Fruit fly (Drosophila melanogaster): Measurements from ENCODE around the gene ras.
A peak's percentile ranks its signal among the peaks of the same experiment; 100 is the strongest.

ras gene

dm6 chrX:10744315-10744767 is at the start of gene ras (continued):
- TF ChIP-seq CG8388 (GFP tag; optimal IDR thresholded peaks at IDR 0.05) (no peak), CG6854 (GFP tag; optimal IDR thresholded peaks at IDR 0.05) (no peak), crp (GFP tag; optimal IDR thresholded peaks at IDR 0.05) (no peak), CG14050 (GFP tag; IDR thresholded peaks at IDR 0.05) (no peak), kni (GFP tag; optimal IDR thresholded peaks at IDR 0.05) (no peak), CG12155 (GFP tag; optimal IDR thresholded peaks at IDR 0.05) (no peak), pnt (GFP tag; optimal IDR thresholded peaks at IDR 0.05) (no peak), wek (GFP tag; optimal IDR thresholded peaks at IDR 0.05) (no peak), CG10565 (GFP tag; optimal IDR thresholded peaks at IDR 0.05) (no peak), Hsf (GFP tag; optimal IDR thresholded peaks at IDR 0.05) (peak; percentile 5), fu2 (GFP tag; optimal IDR thresholded peaks at IDR 0.05) (no peak), Dip3 (GFP tag; optimal IDR thresholded peaks at IDR 0.05) (no peak), kah (GFP tag; optimal IDR thresholded peaks at IDR 0.05) (no peak), fd96Cb (tag; optimal IDR thresholded peaks at IDR 0.05) (no peak), CG3995 (GFP tag; optimal IDR thresholded peaks at IDR 0.05) (no peak), Taf1 (GFP tag; IDR thresholded peaks at IDR 0.05) (no peak), gsb (GFP tag; IDR thresholded peaks at IDR 0.05) (no peak), CG12744 (GFP tag; optimal IDR thresholded peaks at IDR 0.05) (no peak), Fer1 (GFP tag; optimal IDR thresholded peaks at IDR 0.05) (no peak), zfh1 (GFP tag; IDR thresholded peaks at IDR 0.05) (no peak), Kr (GFP tag; optimal IDR thresholded peaks at IDR 0.05) (peak; percentile 5), Sry-δ (GFP tag; optimal IDR thresholded peaks at IDR 0.05) (no peak), dpn (GFP tag; optimal IDR thresholded peaks at IDR 0.05) (no peak), p53 (GFP tag; optimal IDR thresholded peaks at IDR 0.05) (no peak), eyg (GFP tag; optimal IDR thresholded peaks at IDR 0.05) (no peak), CG14710 (tag; optimal IDR thresholded peaks at IDR 0.05) (no peak), CG8281 (tag; optimal IDR thresholded peaks at IDR 0.05) (peak; percentile 18), trem (tag; optimal IDR thresholded peaks at IDR 0.05) (no peak), MBD-R2 (GFP tag; IDR thresholded peaks at IDR 0.05) (no peak; the same call in 1 of the 2 replicates), dmrt99B (tag; optimal IDR thresholded peaks at IDR 0.05) (no peak), CG7839 (tag; optimal IDR thresholded peaks at IDR 0.05) (no peak), Dad (GFP tag; optimal IDR thresholded peaks at IDR 0.05) (no peak), esg (GFP tag; conservative IDR thresholded peaks at IDR 0.05) (no peak), CG14965 (GFP tag; optimal IDR thresholded peaks at IDR 0.05; ENCODE audit: borderline replicate concordance) (no peak), CG4404 (GFP tag; IDR thresholded peaks at IDR 0.05) (no peak), tx (GFP tag; optimal IDR thresholded peaks at IDR 0.05) (no peak), CG2116 (GFP tag; optimal IDR thresholded peaks at IDR 0.05) (no peak), zfh2 (GFP tag; optimal IDR thresholded peaks at IDR 0.05) (no peak), CG6813 (GFP tag; optimal IDR thresholded peaks at IDR 0.05) (no peak), CG3065 (GFP tag; optimal IDR thresholded peaks at IDR 0.05) (no peak), CG1529 (GFP tag; optimal IDR thresholded peaks at IDR 0.05) (no peak), ap (GFP tag; IDR thresholded peaks at IDR 0.05) (no peak), klu (GFP tag; IDR thresholded peaks at IDR 0.05) (0 out of 2 replicates have a peak, but pooled peaks have one; percentile 26), NC2β (GFP tag; optimal IDR thresholded peaks at IDR 0.05) (no peak), CG14441 (GFP tag; IDR thresholded peaks at IDR 0.05) (no peak), ranshi (GFP tag; IDR thresholded peaks at IDR 0.05) (no peak), dysf (GFP tag; IDR thresholded peaks at IDR 0.05) (no peak), CG2120 (GFP tag; optimal IDR thresholded peaks at IDR 0.05) (no peak), CG11723 (GFP tag; optimal IDR thresholded peaks at IDR 0.05) (no peak), CG8290 (GFP tag; optimal IDR thresholded peaks at IDR 0.05) (no peak), CG8290 (tag; optimal IDR thresholded peaks at IDR 0.05) (peak in 1 of 2 experiments; percentile 38), CG4707 (GFP tag; optimal IDR thresholded peaks at IDR 0.05) (no peak), Adf1 (GFP tag; IDR thresholded peaks at IDR 0.05) (no peak; the same call in 1 of the 2 replicates)

Data from whole organism, embryonic.